Worm (Caenorhabditis elegans) whole organism, L2 larva: Measurements from ENCODE around the gene sru-45.

Source experiments
- R02D3.7 ChIP-seq: fragments of 150-350 bp; optimal IDR thresholded peaks from 2 replicates; lab custom pipeline; 2014; ENCODE audit warnings: missing biosample characterization, missing genetic modification characterization
- ZK546.5 ChIP-seq: sonication (generic microtip); optimal IDR thresholded peaks from 2 replicates; lab custom pipeline; 2017; ENCODE audit warnings: missing biosample characterization, missing genetic modification characterization
- aly-2 ChIP-seq: fragments of 150-350 bp; optimal IDR thresholded peaks from 2 replicates; lab custom pipeline; 2014; ENCODE audit warnings: missing biosample characterization, missing genetic modification characterization
- egl-27 ChIP-seq: sonication (generic microtip); optimal IDR thresholded peaks from 3 replicates; lab custom pipeline; 2017; ENCODE audit warnings: missing biosample characterization, missing genetic modification reagents, missing genetic modification characterization
- fos-1 ChIP-seq: fragments of 150-350 bp; optimal IDR thresholded peaks from 2 replicates; lab custom pipeline; 2014; ENCODE audit warnings: missing biosample characterization, missing genetic modification characterization
- lin-13 ChIP-seq: fragments of 150-350 bp; optimal IDR thresholded peaks from 2 replicates; lab custom pipeline; 2014; ENCODE audit warnings: missing biosample characterization, missing genetic modification reagents, missing genetic modification characterization
- nhr-10 ChIP-seq: sonication (generic microtip); optimal IDR thresholded peaks from 2 replicates; lab custom pipeline; 2017; ENCODE audit warnings: missing biosample characterization, missing genetic modification characterization
- nhr-21 ChIP-seq: fragments of 150-350 bp; optimal IDR thresholded peaks from 2 replicates; lab custom pipeline; 2014; ENCODE audit warnings: missing biosample characterization, missing genetic modification characterization
- nhr-25 ChIP-seq: fragments of 150-350 bp; sonication (generic microtip); optimal IDR thresholded peaks from 3 replicates; lab custom pipeline; 2014; ENCODE audit warnings: missing biosample characterization, missing genetic modification characterization
- unc-62 ChIP-seq: fragments of 150-350 bp; optimal IDR thresholded peaks from 2 replicates; lab custom pipeline; 2014; ENCODE audit warnings: missing biosample characterization, missing genetic modification reagents, missing genetic modification characterization
- zag-1 ChIP-seq: fragments of 150-350 bp; optimal IDR thresholded peaks from 2 replicates; lab custom pipeline; 2014; ENCODE audit warnings: missing biosample characterization, missing genetic modification characterization

ce11 chrV:16565639-16566038, at the start of gene sru-45:
- TF ChIP-seq R02D3.7 (tag; lab: Kevin White, UChicago) (no peak), nhr-25 (tag; lab: Kevin White, UChicago) (no peak), zag-1 (no peak), aly-2 (no peak), unc-62 (GFP tag; lab: Kevin White, UChicago) (no peak), nhr-10 (tag; lab: Kevin White, UChicago) (no peak), nhr-21 (tag; lab: Kevin White, UChicago) (no peak), egl-27 (no peak), lin-13 (GFP tag; lab: Kevin White, UChicago) (no peak), ZK546.5 (tag; lab: Kevin White, UChicago) (no peak), fos-1 (tag; lab: Kevin White, UChicago) (no peak)
